Worm (Caenorhabditis elegans) whole organism, young adult: ENCODE results near the gene C09H5.7.

ENCODE experiments used
- B0336.3 ChIP-seq: fragments of 200-800 bp; sonication (Bioruptor generic); IDR thresholded peaks from 2 replicates; pipeline ENCODE4 v1.3.6; 2022; ENCODE audit warnings: missing genetic modification characterization, missing compliant biosample characterization
- F10E7.11 ChIP-seq: sonication (generic microtip); optimal IDR thresholded peaks from 2 replicates; lab custom pipeline; 2017; ENCODE audit warnings: mild to moderate bottlenecking, missing genetic modification characterization, moderate library complexity, missing compliant biosample characterization
- T07F8.4 ChIP-seq: sonication (generic microtip); optimal IDR thresholded peaks from 2 replicates; lab custom pipeline; 2016; ENCODE audit warnings: mild to moderate bottlenecking, missing genetic modification characterization, moderate library complexity, missing compliant biosample characterization
- aptf-3 ChIP-seq: fragments of 200-800 bp; sonication (Bioruptor generic); IDR thresholded peaks from 2 replicates; pipeline ENCODE4 v1.3.6; 2022; ENCODE audit warnings: missing genetic modification characterization, missing compliant biosample characterization
- dpff-1 ChIP-seq: sonication (generic microtip); optimal IDR thresholded peaks from 2 replicates; lab custom pipeline; 2017; ENCODE audit warnings: mild to moderate bottlenecking, missing genetic modification characterization, missing compliant biosample characterization
- mes-4 ChIP-seq: sonication (generic microtip); optimal IDR thresholded peaks from 2 replicates; lab custom pipeline; 2016; ENCODE audit warnings: missing genotype, missing genetic modification characterization, missing compliant biosample characterization
- tlf-1 ChIP-seq: fragments of 200-800 bp; sonication (Bioruptor generic); optimal IDR thresholded peaks from 2 replicates; lab custom pipeline; 2018; ENCODE audit warnings: mild to moderate bottlenecking, missing genetic modification characterization, missing compliant biosample characterization
- unc-130 ChIP-seq: sonication (generic microtip); optimal IDR thresholded peaks from 2 replicates; lab custom pipeline; 2016; ENCODE audit warnings: missing genetic modification reagents, missing genetic modification characterization, missing compliant biosample characterization
- unc-62 ChIP-seq: fragments of 150-350 bp; optimal IDR thresholded peaks from 2 replicates; lab custom pipeline; 2014; ENCODE audit warnings: missing biosample characterization, missing genetic modification reagents, missing genetic modification characterization
- zfh-2 ChIP-seq: fragments of 200-800 bp; sonication (Bioruptor generic); conservative IDR thresholded peaks from 2 replicates; pipeline ENCODE4 v1.3.6; 2022; ENCODE audit warnings: missing genetic modification reagents, missing genetic modification characterization, missing compliant biosample characterization
- ztf-25 ChIP-seq: fragments of 200-800 bp; sonication (Bioruptor generic); IDR thresholded peaks from 2 replicates; pipeline ENCODE4 v1.3.6; 2022; ENCODE audit warnings: missing genetic modification reagents, missing genetic modification characterization, missing compliant biosample characterization
- ztf-28 ChIP-seq: fragments of 200-800 bp; sonication (Bioruptor generic); IDR thresholded peaks from 2 replicates; pipeline ENCODE4 v1.3.6; 2022; ENCODE audit warnings: missing genetic modification reagents, missing genetic modification characterization, missing compliant biosample characterization

- no peak for TF ChIP-seq zfh-2
- TF ChIP-seq mes-4: no peak
- TF ChIP-seq aptf-3: no peak
- no peak for TF ChIP-seq B0336.3
- no peak for TF ChIP-seq unc-62 (GFP tag; lab: Kevin White, UChicago)
- TF ChIP-seq tlf-1 (GFP tag; lab: Kevin White, UChicago): no peak
- TF ChIP-seq unc-130 (GFP tag; lab: Kevin White, UChicago): no peak
- no peak for TF ChIP-seq ztf-25 (GFP tag; lab: Robert Waterston, UW)
- no peak for TF ChIP-seq F10E7.11 (tag; lab: Kevin White, UChicago)
- TF ChIP-seq dpff-1 (tag; lab: Kevin White, UChicago): no peak
- TF ChIP-seq T07F8.4: no peak
- TF ChIP-seq ztf-28 (GFP tag; lab: Robert Waterston, UW): no peak
These were observed 38.3 kb upstream of the C09H5.7 start, which contains the start of gene D1014.5 for ce11 chrV:8123384-8123783.
